Fruit fly (Drosophila melanogaster) whole organism, embryonic: ENCODE measurements around the gene rols.

ENCODE experiments used
- Atf6 ChIP-seq: fragments of 200-800 bp; sonication (Bioruptor generic); IDR thresholded peaks from 2 replicates; pipeline ENCODE4 v1.3.6; 2022; ENCODE audit warnings: missing biosample characterization, missing genetic modification characterization
- Bteb2 ChIP-seq: fragments of 200-800 bp; sonication (Bioruptor generic); optimal IDR thresholded peaks from 2 replicates; lab custom pipeline; 2016; ENCODE audit warnings: missing biosample characterization, missing genetic modification characterization
- C15 ChIP-seq: fragments of 200-800 bp; sonication (Bioruptor generic); IDR thresholded peaks from 3 replicates; pipeline ENCODE4 v1.3.6; 2022; ENCODE audit warnings: missing biosample characterization, missing genetic modification characterization
- CG10654 ChIP-seq: fragments of 200-800 bp; sonication (Bioruptor generic); optimal IDR thresholded peaks from 2 replicates; lab custom pipeline; 2016; ENCODE audit warnings: missing biosample characterization, missing genetic modification characterization
- CG12104 ChIP-seq: fragments of 200-800 bp; sonication (Bioruptor generic); optimal IDR thresholded peaks from 3 replicates; lab custom pipeline; 2016; ENCODE audit warnings: missing biosample characterization, missing genetic modification characterization
- CG13296 ChIP-seq: fragments of 200-800 bp; sonication (Bioruptor generic); optimal IDR thresholded peaks from 3 replicates; lab custom pipeline; 2018; ENCODE audit warnings: missing biosample characterization, mild to moderate bottlenecking, missing genetic modification characterization
- CG13624 ChIP-seq: fragments of 200-800 bp; sonication (Bioruptor generic); optimal IDR thresholded peaks from 2 replicates; lab custom pipeline; 2016; ENCODE audit warnings: missing biosample characterization, missing genetic modification characterization
- CG14050 ChIP-seq: fragments of 200-800 bp; sonication (Bioruptor generic); IDR thresholded peaks from 3 replicates; pipeline ENCODE4 v1.3.6; 2022; ENCODE audit warnings: missing biosample characterization, missing genetic modification characterization
- CG17328 ChIP-seq: fragments of 200-800 bp; sonication (Bioruptor generic); IDR thresholded peaks from 2 replicates; pipeline ENCODE4 v1.3.6; 2022; ENCODE audit warnings: missing biosample characterization, missing genetic modification characterization
- CG1832 ChIP-seq: fragments of 200-800 bp; sonication (Bioruptor generic); optimal IDR thresholded peaks from 2 replicates; lab custom pipeline; 2017; ENCODE audit warnings: missing biosample characterization, mild to moderate bottlenecking, missing genetic modification characterization, inconsistent platforms
- CG2875 ChIP-seq: fragments of 200-800 bp; sonication (Bioruptor generic); optimal IDR thresholded peaks from 2 replicates; lab custom pipeline; 2017; ENCODE audit warnings: missing biosample characterization, mild to moderate bottlenecking, missing genetic modification characterization, missing genetic modification reagents
- CG34376 ChIP-seq: fragments of 200-800 bp; sonication (Bioruptor generic); optimal IDR thresholded peaks from 2 replicates; lab custom pipeline; 2018; ENCODE audit warnings: missing biosample characterization, mild to moderate bottlenecking, missing genetic modification characterization
- CG3847 ChIP-seq: fragments of 200-800 bp; sonication (Bioruptor generic); IDR thresholded peaks from 2 replicates; pipeline ENCODE4 v1.3.6; 2022; ENCODE audit warnings: missing biosample characterization, missing genetic modification characterization
- CG42726 ChIP-seq: fragments of 200-800 bp; sonication (Bioruptor generic); IDR thresholded peaks from 2 replicates; pipeline ENCODE4 v1.3.6; 2022; ENCODE audit warnings: missing biosample characterization, missing genetic modification characterization; ENCODE audit not compliant: partially characterized antibody
- CG6854 ChIP-seq: fragments of 200-800 bp; sonication (Bioruptor generic); optimal IDR thresholded peaks from 3 replicates; lab custom pipeline; 2017; ENCODE audit warnings: missing biosample characterization, mild to moderate bottlenecking, missing genetic modification characterization
- CG8359 ChIP-seq: fragments of 200-800 bp; sonication (Bioruptor generic); optimal IDR thresholded peaks from 2 replicates; lab custom pipeline; 2017; ENCODE audit warnings: missing biosample characterization, mild to moderate bottlenecking, missing genetic modification characterization, borderline replicate concordance
- Chrac-16 ChIP-seq: fragments of 200-800 bp; sonication (Bioruptor generic); optimal IDR thresholded peaks from 3 replicates; lab custom pipeline; 2016; ENCODE audit warnings: missing biosample characterization, missing genetic modification characterization
- D ChIP-seq, 2 experiments: fragments of 200-800 bp in 1 of 2; fragments of >200 bp in 1 of 2; sonication (Bioruptor generic) in 1 of 2; optimal IDR thresholded peaks; 2 replicates in 1 of 2; 3 replicates in 1 of 2; lab custom pipeline; 2017; ENCODE audit warnings: mild to moderate bottlenecking in 1 of 2, missing biosample characterization in 1 of 2, missing genetic modification characterization in 1 of 2, missing genetic modification reagents in 1 of 2
- Dbx ChIP-seq: fragments of 200-800 bp; sonication (Bioruptor generic); IDR thresholded peaks from 3 replicates; pipeline ENCODE4 v1.3.6; 2022; ENCODE audit warnings: missing biosample characterization, missing genetic modification characterization
- Dfd ChIP-seq, 2 experiments: fragments of >200 bp; optimal IDR thresholded peaks; 2 replicates each; lab custom pipeline; 2017; ENCODE audit warnings: missing biosample characterization in 2 of 2, missing genetic modification characterization in 2 of 2
- Dp ChIP-seq: fragments of 200-800 bp; sonication (Bioruptor generic); optimal IDR thresholded peaks from 2 replicates; lab custom pipeline; 2018; ENCODE audit warnings: missing biosample characterization, mild to moderate bottlenecking, missing genetic modification characterization, moderate library complexity
- ERR ChIP-seq: fragments of 200-800 bp; sonication (Bioruptor generic); optimal IDR thresholded peaks from 2 replicates; lab custom pipeline; 2016; ENCODE audit warnings: missing biosample characterization, missing genetic modification characterization
- Elba2 ChIP-seq: fragments of 200-800 bp; sonication (Bioruptor generic); optimal IDR thresholded peaks from 3 replicates; lab custom pipeline; 2016; ENCODE audit warnings: missing biosample characterization, missing genetic modification characterization
- Ets97D ChIP-seq: fragments of 200-800 bp; sonication (Bioruptor generic); optimal IDR thresholded peaks from 3 replicates; lab custom pipeline; 2016; ENCODE audit warnings: missing biosample characterization, missing genetic modification characterization
- Hmx ChIP-seq: fragments of 200-800 bp; sonication (Bioruptor generic); optimal IDR thresholded peaks from 2 replicates; lab custom pipeline; 2016; ENCODE audit warnings: missing biosample characterization, missing genetic modification characterization
- NFAT ChIP-seq: fragments of 200-800 bp; sonication (Bioruptor generic); IDR thresholded peaks from 2 replicates; pipeline ENCODE4 v1.3.6; 2022; ENCODE audit warnings: missing biosample characterization, missing genetic modification characterization
- Side ChIP-seq: fragments of 200-800 bp; sonication (Bioruptor generic); optimal IDR thresholded peaks from 2 replicates; lab custom pipeline; 2016; ENCODE audit warnings: missing biosample characterization, missing genetic modification characterization
- Vsx1 ChIP-seq: fragments of 200-800 bp; sonication (Bioruptor generic); optimal IDR thresholded peaks from 2 replicates; lab custom pipeline; 2017; ENCODE audit warnings: missing biosample characterization, mild to moderate bottlenecking, missing genetic modification characterization, missing genetic modification reagents
- YL-1 ChIP-seq: fragments of 200-800 bp; sonication (Bioruptor generic); optimal IDR thresholded peaks from 3 replicates; lab custom pipeline; 2017; ENCODE audit warnings: missing biosample characterization, mild to moderate bottlenecking, missing genetic modification characterization
- aop ChIP-seq: fragments of 200-800 bp; sonication (Bioruptor generic); IDR thresholded peaks from 2 replicates; pipeline ENCODE4 v1.3.6; 2022; ENCODE audit warnings: missing biosample characterization, missing genetic modification characterization
- ara ChIP-seq: fragments of 200-800 bp; sonication (Bioruptor generic); IDR thresholded peaks from 2 replicates; pipeline ENCODE4 v1.3.6; 2022; ENCODE audit warnings: missing biosample characterization, missing genetic modification characterization
- chinmo ChIP-seq: fragments of 200-800 bp; sonication (Bioruptor generic); IDR thresholded peaks from 4 replicates; pipeline ENCODE4 v1.3.6; 2022; ENCODE audit warnings: missing biosample characterization, missing genetic modification characterization; ENCODE audit not compliant: partially characterized antibody
- crc ChIP-seq: fragments of 200-800 bp; sonication (Bioruptor generic); optimal IDR thresholded peaks from 2 replicates; lab custom pipeline; 2016; ENCODE audit warnings: missing biosample characterization, missing genetic modification characterization
- disco-r ChIP-seq: fragments of 200-800 bp; sonication (Bioruptor generic); optimal IDR thresholded peaks from 2 replicates; lab custom pipeline; 2016; ENCODE audit warnings: missing biosample characterization, missing genetic modification characterization
- dmrt11E ChIP-seq: fragments of 200-800 bp; sonication (Bioruptor generic); optimal IDR thresholded peaks from 3 replicates; lab custom pipeline; 2018; ENCODE audit warnings: missing biosample characterization, mild to moderate bottlenecking, missing genetic modification characterization, moderate library complexity
- exex ChIP-seq: fragments of 200-800 bp; sonication (Bioruptor generic); optimal IDR thresholded peaks from 4 replicates; lab custom pipeline; 2018; ENCODE audit warnings: missing biosample characterization, mild to moderate bottlenecking, missing genetic modification characterization, moderate library complexity
- gce ChIP-seq: fragments of 200-800 bp; sonication (Bioruptor generic); IDR thresholded peaks from 3 replicates; pipeline ENCODE4 v1.3.6; 2022; ENCODE audit warnings: missing biosample characterization, missing genetic modification characterization
- gsb-n ChIP-seq: fragments of 200-800 bp; sonication (Bioruptor generic); optimal IDR thresholded peaks from 3 replicates; lab custom pipeline; 2018; ENCODE audit warnings: missing biosample characterization, mild to moderate bottlenecking, missing genetic modification characterization
- nerfin-1 ChIP-seq: fragments of 200-800 bp; sonication (Bioruptor generic); optimal IDR thresholded peaks from 3 replicates; lab custom pipeline; 2019; ENCODE audit warnings: missing biosample characterization, mild to moderate bottlenecking, missing genetic modification characterization, moderate library complexity
- prd ChIP-seq, 3 experiments: fragments of >200 bp in 2 of 3; fragments of 200-800 bp in 1 of 3; sonication (Bioruptor generic) in 1 of 3; optimal IDR thresholded peaks in 2 of 3; IDR thresholded peaks in 1 of 3; 2 replicates in 2 of 3; 3 replicates in 1 of 3; pipeline versions ENCODE4 v1.3.6 to Lab custom; 2017 to 2022; ENCODE audit warnings: missing biosample characterization in 1 of 3, missing genetic modification characterization in 1 of 3
- rib ChIP-seq: fragments of 200-800 bp; sonication (Bioruptor generic); IDR thresholded peaks from 2 replicates; pipeline ENCODE4 v1.3.6; 2022; ENCODE audit warnings: missing biosample characterization, missing genetic modification characterization
- run ChIP-seq: fragments of 200-800 bp; sonication (Bioruptor generic); optimal IDR thresholded peaks from 3 replicates; lab custom pipeline; 2018; ENCODE audit warnings: missing biosample characterization, mild to moderate bottlenecking, missing genetic modification characterization
- tio ChIP-seq: fragments of 200-800 bp; sonication (Bioruptor generic); optimal IDR thresholded peaks from 2 replicates; lab custom pipeline; 2017; ENCODE audit warnings: missing biosample characterization, missing genetic modification characterization, inconsistent platforms
- tna ChIP-seq: fragments of 200-800 bp; sonication (Bioruptor generic); IDR thresholded peaks from 2 replicates; pipeline ENCODE4 v1.3.6; 2022; ENCODE audit warnings: missing biosample characterization, missing genetic modification characterization; ENCODE audit not compliant: partially characterized antibody
- vfl ChIP-seq: fragments of 200-800 bp; sonication (Bioruptor generic); optimal IDR thresholded peaks from 2 replicates; lab custom pipeline; 2016; ENCODE audit warnings: missing biosample characterization, missing genetic modification characterization
- vnd ChIP-seq: fragments of 200-800 bp; sonication (Bioruptor generic); IDR thresholded peaks from 3 replicates; pipeline ENCODE4 v1.3.6; 2022; ENCODE audit warnings: missing biosample characterization, missing genetic modification characterization; ENCODE audit not compliant: partially characterized antibody
- vvl ChIP-seq: fragments of 200-800 bp; sonication (Bioruptor generic); IDR thresholded peaks from 2 replicates; pipeline ENCODE4 v1.3.6; 2022; ENCODE audit warnings: missing biosample characterization, missing genetic modification characterization

The rols gene

dm6 chr3L:12002321-12003248 is 62.1 kb downstream of the rols start, which contains the start of the genes Pop2 and CG6928 (continued):
- TF ChIP-seq YL-1 (GFP tag; lab: Kevin White, UChicago) (peak; percentile 82), vfl (GFP tag; lab: Kevin White, UChicago) (peak; percentile 74), Atf6 (GFP tag; lab: Robert Waterston, UW) (peak; percentile 73), prd (optimal IDR thresholded peaks at IDR 0.05; lab: Kevin White, UChicago) (no peak), prd (GFP tag; IDR thresholded peaks at IDR 0.05; lab: Robert Waterston, UW) (peak; percentile 80), CG2875 (GFP tag; lab: Kevin White, UChicago) (no peak), ERR (peak; percentile 59), ara (GFP tag; lab: Robert Waterston, UW) (peak; percentile 54; the same call in 1 of the 2 replicates), D (optimal IDR thresholded peaks at IDR 0.05; lab: Kevin White, UChicago) (no peak), D (GFP tag; optimal IDR thresholded peaks at IDR 0.05; lab: Kevin White, UChicago) (no peak), crc (peak; percentile 70), CG14050 (GFP tag; lab: Robert Waterston, UW) (peak; percentile 66; the same call in 2 of the 3 replicates), Side (GFP tag; lab: Kevin White, UChicago) (peak; percentile 60), gce (GFP tag; lab: Robert Waterston, UW) (0 out of 3 replicates have a peak, but pooled peaks have one; percentile 5), disco-r (peak; percentile 72), tio (GFP tag; lab: Kevin White, UChicago) (peak; percentile 59), nerfin-1 (peak; percentile 13), CG42726 (GFP tag; lab: Robert Waterston, UW) (peak; percentile 57; the same call in 1 of the 2 replicates), CG17328 (GFP tag; lab: Robert Waterston, UW) (peak; percentile 69), CG8359 (peak; percentile 44), vnd (GFP tag; lab: Robert Waterston, UW) (peak; percentile 76), CG13624 (GFP tag; lab: Kevin White, UChicago) (peak; percentile 83), Dfd (GFP tag; optimal IDR thresholded peaks at IDR 0.05; lab: Kevin White, UChicago) (peak in 1 of 2 experiments; percentile 53), run (no peak), CG34376 (GFP tag; lab: Kevin White, UChicago) (peak; percentile 22), CG1832 (GFP tag; lab: Kevin White, UChicago) (no peak), tna (GFP tag; lab: Robert Waterston, UW) (peak; percentile 34; the same call in 1 of the 2 replicates), rib (GFP tag; lab: Robert Waterston, UW) (no peak), Dp (peak; percentile 67), exex (tag; lab: Kevin White, UChicago) (no peak), CG10654 (GFP tag; lab: Kevin White, UChicago) (peak; percentile 74), vvl (GFP tag; lab: Robert Waterston, UW) (peak; percentile 86), NFAT (GFP tag; lab: Robert Waterston, UW) (peak; percentile 82; the same call in 1 of the 2 replicates), CG12104 (GFP tag; lab: Kevin White, UChicago) (peak; percentile 49), Elba2 (GFP tag; lab: Kevin White, UChicago) (no peak), chinmo (peak; percentile 82), Bteb2 (GFP tag; lab: Kevin White, UChicago) (peak; percentile 83), CG13296 (no peak), C15 (GFP tag; lab: Robert Waterston, UW) (0 out of 3 replicates have a peak, but pooled peaks have one; percentile 44), Vsx1 (GFP tag; lab: Kevin White, UChicago) (peak; percentile 38), Ets97D (peak; percentile 92), Dbx (GFP tag; lab: Robert Waterston, UW) (peak; percentile 86), CG3847 (GFP tag; lab: Robert Waterston, UW) (peak; percentile 94), gsb-n (tag; lab: Kevin White, UChicago) (peak; percentile 1), dmrt11E (tag; lab: Kevin White, UChicago) (peak; percentile 45), aop (GFP tag; lab: Robert Waterston, UW) (no peak), Hmx (peak; percentile 47), CG6854 (GFP tag; lab: Kevin White, UChicago) (no peak), Chrac-16 (GFP tag; lab: Kevin White, UChicago) (peak; percentile 84)
